Fruit fly (Drosophila melanogaster) whole organism, embryonic: ENCODE data around the gene Alp9.
A peak's percentile ranks its signal among the peaks of the same experiment; 100 is the strongest.

Experiments used
- Atf3 ChIP-seq: fragments of 200-800 bp; sonication (Bioruptor generic); optimal IDR thresholded peaks from 3 replicates; lab custom pipeline; 2016; ENCODE audit warnings: missing biosample characterization, missing genetic modification characterization
- CG11456 ChIP-seq: fragments of 200-800 bp; sonication (Bioruptor generic); IDR thresholded peaks from 3 replicates; pipeline ENCODE4 v1.3.6; 2022; ENCODE audit warnings: missing biosample characterization, missing genetic modification characterization
- CG12659 ChIP-seq: fragments of 200-800 bp; sonication (Bioruptor generic); optimal IDR thresholded peaks from 3 replicates; lab custom pipeline; 2017; ENCODE audit warnings: mild to moderate bottlenecking, missing biosample characterization, missing genetic modification reagents, missing genetic modification characterization
- CG13287 ChIP-seq: fragments of 200-800 bp; sonication (Bioruptor generic); IDR thresholded peaks from 2 replicates; pipeline ENCODE4 v1.3.6; 2022; ENCODE audit warnings: missing biosample characterization, missing genetic modification characterization; ENCODE audit not compliant: partially characterized antibody
- CG13624 ChIP-seq: fragments of 200-800 bp; sonication (Bioruptor generic); optimal IDR thresholded peaks from 2 replicates; lab custom pipeline; 2016; ENCODE audit warnings: missing biosample characterization, missing genetic modification characterization
- CG14710 ChIP-seq: fragments of 200-800 bp; sonication (Bioruptor generic); optimal IDR thresholded peaks from 3 replicates; lab custom pipeline; 2019; ENCODE audit warnings: missing biosample characterization, mild to moderate bottlenecking, missing genetic modification characterization, moderate library complexity
- CG14965 ChIP-seq: fragments of 200-800 bp; sonication (Bioruptor generic); optimal IDR thresholded peaks from 2 replicates; lab custom pipeline; 2016; ENCODE audit warnings: missing biosample characterization, missing genetic modification characterization, borderline replicate concordance
- CG15011 ChIP-seq: fragments of 200-800 bp; sonication (Bioruptor generic); optimal IDR thresholded peaks from 3 replicates; lab custom pipeline; 2018; ENCODE audit warnings: missing biosample characterization, mild to moderate bottlenecking, missing genetic modification characterization
- CG1647 ChIP-seq: fragments of 200-800 bp; sonication (Bioruptor generic); optimal IDR thresholded peaks from 3 replicates; lab custom pipeline; 2016; ENCODE audit warnings: missing biosample characterization, missing genetic modification characterization
- CG17912 ChIP-seq: fragments of 200-800 bp; sonication (Bioruptor generic); optimal IDR thresholded peaks from 2 replicates; lab custom pipeline; 2018; ENCODE audit warnings: missing biosample characterization, mild to moderate bottlenecking, missing genetic modification characterization
- CG33213 ChIP-seq: fragments of 200-800 bp; sonication (Bioruptor generic); optimal IDR thresholded peaks from 3 replicates; lab custom pipeline; 2016; ENCODE audit warnings: missing biosample characterization, missing genetic modification characterization
- CG3847 ChIP-seq: fragments of 200-800 bp; sonication (Bioruptor generic); IDR thresholded peaks from 2 replicates; pipeline ENCODE4 v1.3.6; 2022; ENCODE audit warnings: missing biosample characterization, missing genetic modification characterization
- CG4617 ChIP-seq: fragments of 200-800 bp; sonication (Bioruptor generic); optimal IDR thresholded peaks from 3 replicates; lab custom pipeline; 2016; ENCODE audit warnings: missing biosample characterization, missing genetic modification characterization, borderline replicate concordance
- CG8290 ChIP-seq, 3 experiments: fragments of 200-800 bp; sonication (Bioruptor generic); optimal IDR thresholded peaks; 2 replicates each; lab custom pipeline; 2016 to 2019; ENCODE audit warnings: missing biosample characterization in 3 of 3, missing genetic modification characterization in 3 of 3, mild to moderate bottlenecking in 2 of 3, moderate library complexity in 1 of 3
- CG8944 ChIP-seq: fragments of 200-800 bp; sonication (Bioruptor generic); optimal IDR thresholded peaks from 3 replicates; lab custom pipeline; 2016; ENCODE audit warnings: missing biosample characterization, missing genetic modification characterization
- Dfd ChIP-seq, 2 experiments: fragments of >200 bp; optimal IDR thresholded peaks; 2 replicates each; lab custom pipeline; 2017; ENCODE audit warnings: missing biosample characterization in 2 of 2, missing genetic modification characterization in 2 of 2
- Dp ChIP-seq: fragments of 200-800 bp; sonication (Bioruptor generic); optimal IDR thresholded peaks from 2 replicates; lab custom pipeline; 2018; ENCODE audit warnings: missing biosample characterization, mild to moderate bottlenecking, missing genetic modification characterization, moderate library complexity
- Dref ChIP-seq: fragments of 200-800 bp; sonication (Bioruptor generic); IDR thresholded peaks from 2 replicates; pipeline ENCODE4 v1.3.6; 2022; ENCODE audit warnings: missing biosample characterization, missing genetic modification characterization
- Ets97D ChIP-seq: fragments of 200-800 bp; sonication (Bioruptor generic); optimal IDR thresholded peaks from 3 replicates; lab custom pipeline; 2016; ENCODE audit warnings: missing biosample characterization, missing genetic modification characterization
- Lhr ChIP-seq: fragments of 200-800 bp; sonication (Bioruptor generic); optimal IDR thresholded peaks from 3 replicates; lab custom pipeline; 2017; ENCODE audit warnings: mild to moderate bottlenecking, missing biosample characterization, missing genetic modification reagents, missing genetic modification characterization
- MBD-R2 ChIP-seq: fragments of 200-800 bp; sonication (Bioruptor generic); IDR thresholded peaks from 2 replicates; pipeline ENCODE4 v1.3.6; 2022; ENCODE audit warnings: missing biosample characterization, missing genetic modification characterization
- MESR4 ChIP-seq: fragments of 200-800 bp; sonication (Bioruptor generic); optimal IDR thresholded peaks from 2 replicates; lab custom pipeline; 2018; ENCODE audit warnings: missing biosample characterization, mild to moderate bottlenecking, missing genetic modification characterization, moderate library complexity
- Myb ChIP-seq: fragments of 200-800 bp; sonication (Bioruptor generic); optimal IDR thresholded peaks from 2 replicates; lab custom pipeline; 2016; ENCODE audit warnings: missing biosample characterization, missing genetic modification characterization
- Nf-YC ChIP-seq: fragments of 200-800 bp; optimal IDR thresholded peaks from 3 replicates; lab custom pipeline; 2019; ENCODE audit warnings: missing biosample characterization, mild to moderate bottlenecking, missing genetic modification characterization, moderate library complexity
- Oaz ChIP-seq: fragments of 200-800 bp; sonication (Bioruptor generic); IDR thresholded peaks from 2 replicates; pipeline ENCODE4 v1.3.6; 2022; ENCODE audit warnings: missing biosample characterization, missing genetic modification characterization
- Pdp1 ChIP-seq, 2 experiments: fragments of 200-800 bp; sonication (Bioruptor generic); optimal IDR thresholded peaks; 3 replicates each; lab custom pipeline; 2016; ENCODE audit warnings: missing biosample characterization in 2 of 2, missing genetic modification characterization in 2 of 2, mild to moderate bottlenecking in 1 of 2, moderate library complexity in 1 of 2
- Scr ChIP-seq: fragments of 200-800 bp; sonication (Bioruptor generic); IDR thresholded peaks from 2 replicates; pipeline ENCODE4 v1.3.6; 2022; ENCODE audit warnings: missing biosample characterization, missing genetic modification characterization; ENCODE audit not compliant: partially characterized antibody
- Sry-δ ChIP-seq: fragments of 200-800 bp; sonication (Bioruptor generic); optimal IDR thresholded peaks from 2 replicates; lab custom pipeline; 2016; ENCODE audit warnings: missing biosample characterization, missing genetic modification characterization
- ara ChIP-seq: fragments of 200-800 bp; sonication (Bioruptor generic); IDR thresholded peaks from 2 replicates; pipeline ENCODE4 v1.3.6; 2022; ENCODE audit warnings: missing biosample characterization, missing genetic modification characterization
- bsh ChIP-seq, 2 experiments: fragments of 200-800 bp; sonication (Bioruptor generic); optimal IDR thresholded peaks; 2 replicates each; lab custom pipeline; 2017 to 2018; ENCODE audit warnings: mild to moderate bottlenecking in 2 of 2, missing biosample characterization in 2 of 2, missing genetic modification characterization in 2 of 2, moderate library complexity in 1 of 2
- chm ChIP-seq: fragments of 200-800 bp; sonication (Bioruptor generic); IDR thresholded peaks from 2 replicates; pipeline ENCODE4 v1.3.6; 2022; ENCODE audit warnings: missing biosample characterization, missing genetic modification characterization
- ewg ChIP-seq: fragments of 200-800 bp; sonication (Bioruptor generic); optimal IDR thresholded peaks from 3 replicates; lab custom pipeline; 2017; ENCODE audit warnings: mild to moderate bottlenecking, missing biosample characterization, missing genetic modification reagents, missing genetic modification characterization
- hbn ChIP-seq: fragments of 200-800 bp; sonication (Bioruptor generic); IDR thresholded peaks from 2 replicates; pipeline ENCODE4 v1.3.6; 2022; ENCODE audit warnings: missing biosample characterization, missing genetic modification characterization; ENCODE audit not compliant: partially characterized antibody
- kay ChIP-seq: fragments of 200-800 bp; sonication (Bioruptor generic); optimal IDR thresholded peaks from 2 replicates; lab custom pipeline; 2016; ENCODE audit warnings: missing biosample characterization, missing genetic modification characterization
- lov ChIP-seq, 2 experiments: fragments of 200-800 bp in 1 of 2; fragments of >200 bp in 1 of 2; sonication (Bioruptor generic) in 1 of 2; IDR thresholded peaks in 1 of 2; optimal IDR thresholded peaks in 1 of 2; 2 replicates in 1 of 2; 3 replicates in 1 of 2; pipeline versions ENCODE4 v1.3.6 to Lab custom; 2017 to 2022; ENCODE audit warnings: missing biosample characterization in 1 of 2, missing genetic modification characterization in 1 of 2
- pita ChIP-seq: fragments of 200-800 bp; sonication (Bioruptor generic); optimal IDR thresholded peaks from 2 replicates; lab custom pipeline; 2017; ENCODE audit warnings: missing biosample characterization, mild to moderate bottlenecking, missing genetic modification characterization
- pzg ChIP-seq: fragments of 200-800 bp; sonication (Bioruptor generic); optimal IDR thresholded peaks from 3 replicates; lab custom pipeline; 2018; ENCODE audit warnings: missing biosample characterization, mild to moderate bottlenecking, missing genetic modification characterization, moderate library complexity
- sd ChIP-seq: fragments of 200-800 bp; sonication (Bioruptor generic); optimal IDR thresholded peaks from 3 replicates; lab custom pipeline; 2018; ENCODE audit warnings: missing biosample characterization, mild to moderate bottlenecking, missing genetic modification characterization, moderate library complexity
- tio ChIP-seq: fragments of 200-800 bp; sonication (Bioruptor generic); optimal IDR thresholded peaks from 2 replicates; lab custom pipeline; 2017; ENCODE audit warnings: missing biosample characterization, missing genetic modification characterization, inconsistent platforms
- tll ChIP-seq, 2 experiments: fragments of 200-800 bp in 1 of 2; fragments of >200 bp in 1 of 2; sonication (Bioruptor generic) in 1 of 2; optimal IDR thresholded peaks; 2 replicates each; lab custom pipeline; 2017 to 2019; ENCODE audit warnings: missing biosample characterization in 2 of 2, missing genetic modification characterization in 2 of 2, mild to moderate bottlenecking in 1 of 2, moderate library complexity in 1 of 2
- unc-4 ChIP-seq: fragments of 200-800 bp; sonication (Bioruptor generic); IDR thresholded peaks from 2 replicates; pipeline ENCODE4 v1.3.6; 2022; ENCODE audit warnings: missing biosample characterization, missing genetic modification characterization; ENCODE audit not compliant: partially characterized antibody
- zen2 ChIP-seq: fragments of 200-800 bp; sonication (Bioruptor generic); IDR thresholded peaks from 3 replicates; pipeline ENCODE4 v1.3.6; 2022; ENCODE audit warnings: missing biosample characterization, missing genetic modification characterization; ENCODE audit not compliant: partially characterized antibody

The Alp9 gene

dm6 chr3L:5561341-5561740 is 34.0 kb upstream of the Alp9 start, which contains the start of gene sinu (continued):
- TF ChIP-seq sd (peak; percentile 50), CG8944 (GFP tag; lab: Kevin White, UChicago) (no peak), MBD-R2 (GFP tag; lab: Robert Waterston, UW) (peak; percentile 61), bsh (GFP tag; optimal IDR thresholded peaks at IDR 0.05; lab: Kevin White, UChicago) (no peak), CG1647 (no peak), CG12659 (peak; percentile 4), CG14965 (GFP tag; lab: Kevin White, UChicago) (no peak), CG11456 (GFP tag; lab: Robert Waterston, UW) (no peak), CG4617 (GFP tag; lab: Kevin White, UChicago) (peak; percentile 71), CG13287 (GFP tag; lab: Robert Waterston, UW) (0 out of 2 replicates have a peak, but pooled peaks have one; percentile 22), MESR4 (GFP tag; lab: Kevin White, UChicago) (peak; percentile 84), ewg (GFP tag; lab: Kevin White, UChicago) (no peak)

dm6 chr3L:5562584-5562983 is 32.8 kb upstream of the Alp9 start:
- 0 out of 2 replicates have a peak, but pooled peaks have one; percentile 8 for TF ChIP-seq chm
- TF ChIP-seq tio (GFP tag; lab: Kevin White, UChicago), result no peak

- TF ChIP-seq Dp (GFP tag; lab: Kevin White, UChicago) (peak; percentile 67), pzg (GFP tag; lab: Kevin White, UChicago) (peak; percentile 94), Myb (GFP tag; lab: Kevin White, UChicago) (peak; percentile 78), CG3847 (GFP tag; lab: Robert Waterston, UW) (no peak; the same call in 1 of the 2 replicates), Nf-YC (tag; lab: Kevin White, UChicago) (peak; percentile 1), lov (optimal IDR thresholded peaks at IDR 0.05; lab: Kevin White, UChicago) (no peak), lov (GFP tag; IDR thresholded peaks at IDR 0.05; lab: Robert Waterston, UW) (no peak), pita (GFP tag; lab: Kevin White, UChicago) (no peak), CG17912 (GFP tag; lab: Kevin White, UChicago) (no peak), Scr (GFP tag; lab: Robert Waterston, UW) (peak; percentile 32; the same call in 1 of the 2 replicates), Atf3 (GFP tag; lab: Kevin White, UChicago) (no peak), Pdp1 (GFP tag; optimal IDR thresholded peaks at IDR 0.05; lab: Kevin White, UChicago) (peak in 1 of 2 experiments; percentile 2), Dref (0 out of 2 replicates have a peak, but pooled peaks have one; percentile 37), hbn (peak; percentile 35; the same call in 1 of the 2 replicates), ara (no peak), tll (GFP tag; optimal IDR thresholded peaks at IDR 0.05; lab: Kevin White, UChicago) (peak in 1 of 2 experiments; percentile 2), CG4617 (GFP tag; lab: Kevin White, UChicago) (peak; percentile 55), CG15011 (no peak), Dfd (GFP tag; optimal IDR thresholded peaks at IDR 0.05; lab: Kevin White, UChicago) (no peak), Ets97D (peak; percentile 15), Lhr (GFP tag; lab: Kevin White, UChicago) (peak; percentile 43), CG8290 (GFP tag; optimal IDR thresholded peaks at IDR 0.05; lab: Kevin White, UChicago) (no peak), CG8290 (tag; optimal IDR thresholded peaks at IDR 0.05; lab: Kevin White, UChicago) (peak in 1 of 2 experiments; percentile 63), CG33213 (GFP tag; lab: Kevin White, UChicago) (peak; percentile 26), Oaz (no peak), Sry-δ (GFP tag; lab: Kevin White, UChicago) (peak; percentile 4), unc-4 (peak; percentile 51), kay (GFP tag; lab: Kevin White, UChicago) (no peak), CG13624 (GFP tag; lab: Kevin White, UChicago) (peak; percentile 7), CG14710 (tag; lab: Kevin White, UChicago) (peak; percentile 24), zen2 (GFP tag; lab: Robert Waterston, UW) (peak; percentile 22; the same call in 1 of the 3 replicates)
Measured at dm6 chr3L:5563309-5564182, 31.8 kb upstream of the Alp9 start, which contains the start of the genes ScsbetaG and Sras. ScsbetaG (minus strand) TSS chr3L:5563691. Sras (plus strand) TSS chr3L:5563774.
